Fruit fly (Drosophila melanogaster) whole organism, embryonic: ENCODE results near the gene hook.

Experiments
- Antp ChIP-seq: fragments of 200-800 bp; sonication (Bioruptor generic); optimal IDR thresholded peaks from 3 replicates; lab custom pipeline; 2016; ENCODE audit warnings: missing biosample characterization, missing genetic modification characterization
- Atf-2 ChIP-seq: fragments of 200-800 bp; sonication (Bioruptor generic); optimal IDR thresholded peaks from 2 replicates; lab custom pipeline; 2016; ENCODE audit warnings: missing biosample characterization, missing genetic modification characterization
- Blimp-1 ChIP-seq: fragments of 200-800 bp; sonication (Bioruptor generic); optimal IDR thresholded peaks from 3 replicates; lab custom pipeline; 2018; ENCODE audit warnings: missing biosample characterization, missing genetic modification characterization, mild to moderate bottlenecking, moderate library complexity, missing genetic modification reagents
- CG10274 ChIP-seq: fragments of 200-800 bp; sonication (Bioruptor generic); optimal IDR thresholded peaks from 3 replicates; lab custom pipeline; 2017; ENCODE audit warnings: missing biosample characterization, mild to moderate bottlenecking, missing genetic modification characterization
- CG11560 ChIP-seq: fragments of 200-800 bp; sonication (Bioruptor generic); IDR thresholded peaks from 3 replicates; pipeline ENCODE4 v1.3.6; 2022; ENCODE audit warnings: missing biosample characterization, missing genetic modification characterization
- CG17802 ChIP-seq: fragments of 200-800 bp; sonication (Bioruptor generic); optimal IDR thresholded peaks from 2 replicates; lab custom pipeline; 2018; ENCODE audit warnings: missing biosample characterization, mild to moderate bottlenecking, missing genetic modification characterization, moderate library complexity
- CG2889 ChIP-seq: fragments of 200-800 bp; sonication (Bioruptor generic); IDR thresholded peaks from 3 replicates; pipeline ENCODE4 v1.3.6; 2022; ENCODE audit warnings: missing biosample characterization, missing genetic modification characterization
- CG3281 ChIP-seq: fragments of 200-800 bp; sonication (Bioruptor generic); optimal IDR thresholded peaks from 3 replicates; lab custom pipeline; 2017; ENCODE audit warnings: missing biosample characterization, mild to moderate bottlenecking, missing genetic modification characterization
- CG6689 ChIP-seq: fragments of 200-800 bp; sonication (Bioruptor generic); IDR thresholded peaks from 2 replicates; pipeline ENCODE4 v1.3.6; 2022; ENCODE audit warnings: missing biosample characterization, missing genetic modification characterization
- CG7357 ChIP-seq: fragments of 200-800 bp; sonication (Bioruptor generic); IDR thresholded peaks from 3 replicates; pipeline ENCODE4 v1.3.6; 2022; ENCODE audit warnings: missing biosample characterization, missing genetic modification characterization
- CG8089 ChIP-seq: fragments of 200-800 bp; sonication (Bioruptor generic); optimal IDR thresholded peaks from 3 replicates; lab custom pipeline; 2016; ENCODE audit warnings: missing biosample characterization, missing genetic modification characterization
- CG8281 ChIP-seq: fragments of 200-800 bp; sonication (Bioruptor generic); optimal IDR thresholded peaks from 2 replicates; lab custom pipeline; 2018; ENCODE audit warnings: missing biosample characterization, mild to moderate bottlenecking, missing genetic modification characterization, moderate library complexity
- CG8478 ChIP-seq: fragments of >200 bp; optimal IDR thresholded peaks from 2 replicates; lab custom pipeline; 2018
- CG9609 ChIP-seq: fragments of 200-800 bp; sonication (Bioruptor generic); optimal IDR thresholded peaks from 3 replicates; lab custom pipeline; 2016; ENCODE audit warnings: missing biosample characterization, missing genetic modification characterization
- Dp ChIP-seq: fragments of 200-800 bp; sonication (Bioruptor generic); optimal IDR thresholded peaks from 2 replicates; lab custom pipeline; 2018; ENCODE audit warnings: missing biosample characterization, mild to moderate bottlenecking, missing genetic modification characterization, moderate library complexity
- Drgx ChIP-seq: fragments of 200-800 bp; sonication (Bioruptor generic); IDR thresholded peaks from 2 replicates; pipeline ENCODE4 v1.3.6; 2022; ENCODE audit warnings: missing biosample characterization, missing genetic modification characterization
- Ets65A ChIP-seq: fragments of 200-800 bp; sonication (Bioruptor generic); peaks from one replicate; lab custom pipeline; 2016; ENCODE audit warnings: missing biosample characterization, missing genetic modification characterization
- HHEX ChIP-seq: fragments of 200-800 bp; sonication (Bioruptor generic); optimal IDR thresholded peaks from 3 replicates; lab custom pipeline; 2017; ENCODE audit warnings: missing biosample characterization, mild to moderate bottlenecking, missing genetic modification characterization, missing genetic modification reagents
- HLH3B ChIP-seq: fragments of 200-800 bp; sonication (Bioruptor generic); IDR thresholded peaks from 2 replicates; pipeline ENCODE4 v1.3.6; 2022; ENCODE audit warnings: missing biosample characterization, missing genetic modification characterization
- HLH4C ChIP-seq: fragments of 200-800 bp; sonication (Bioruptor generic); IDR thresholded peaks from 3 replicates; pipeline ENCODE4 v1.3.6; 2022; ENCODE audit warnings: missing biosample characterization, missing genetic modification characterization; ENCODE audit not compliant: partially characterized antibody
- Hr3 ChIP-seq: fragments of 200-800 bp; sonication (Bioruptor generic); optimal IDR thresholded peaks from 3 replicates; lab custom pipeline; 2016; ENCODE audit warnings: missing biosample characterization, missing genetic modification characterization
- Lim3 ChIP-seq: fragments of 200-800 bp; sonication (Bioruptor generic); IDR thresholded peaks from 2 replicates; pipeline ENCODE4 v1.3.6; 2022; ENCODE audit warnings: missing biosample characterization, missing genetic modification characterization
- MTF-1 ChIP-seq: fragments of 200-800 bp; sonication (Bioruptor generic); optimal IDR thresholded peaks from 2 replicates; lab custom pipeline; 2018; ENCODE audit warnings: missing biosample characterization, mild to moderate bottlenecking, missing genetic modification characterization, borderline replicate concordance
- Mad ChIP-seq: fragments of 200-800 bp; sonication (Bioruptor generic); optimal IDR thresholded peaks from 2 replicates; lab custom pipeline; 2016; ENCODE audit warnings: missing biosample characterization, missing genetic modification characterization
- Max ChIP-seq: fragments of 200-800 bp; sonication (Bioruptor generic); optimal IDR thresholded peaks from 2 replicates; lab custom pipeline; 2016; ENCODE audit warnings: missing biosample characterization, mild to moderate bottlenecking, missing genetic modification characterization
- NC2α ChIP-seq: fragments of 200-800 bp; sonication (Bioruptor generic); optimal IDR thresholded peaks from 2 replicates; lab custom pipeline; 2016; ENCODE audit warnings: missing biosample characterization, missing genetic modification characterization
- NK7.1 ChIP-seq: fragments of 200-800 bp; sonication (Bioruptor generic); optimal IDR thresholded peaks from 3 replicates; lab custom pipeline; 2016; ENCODE audit warnings: missing biosample characterization, missing genetic modification characterization
- Nf-YC ChIP-seq: fragments of 200-800 bp; optimal IDR thresholded peaks from 3 replicates; lab custom pipeline; 2019; ENCODE audit warnings: missing biosample characterization, mild to moderate bottlenecking, missing genetic modification characterization, moderate library complexity
- NfI ChIP-seq: fragments of 200-800 bp; sonication (Bioruptor generic); optimal IDR thresholded peaks from 3 replicates; lab custom pipeline; 2018; ENCODE audit warnings: missing biosample characterization, mild to moderate bottlenecking, missing genetic modification characterization, moderate library complexity
- Sry-δ ChIP-seq: fragments of 200-800 bp; sonication (Bioruptor generic); optimal IDR thresholded peaks from 2 replicates; lab custom pipeline; 2016; ENCODE audit warnings: missing biosample characterization, missing genetic modification characterization
- YL-1 ChIP-seq: fragments of 200-800 bp; sonication (Bioruptor generic); optimal IDR thresholded peaks from 3 replicates; lab custom pipeline; 2017; ENCODE audit warnings: missing biosample characterization, mild to moderate bottlenecking, missing genetic modification characterization
- btn ChIP-seq: fragments of 200-800 bp; sonication (Bioruptor generic); optimal IDR thresholded peaks from 2 replicates; lab custom pipeline; 2016; ENCODE audit warnings: missing biosample characterization, missing genetic modification characterization
- chn ChIP-seq: fragments of 200-800 bp; sonication (Bioruptor generic); optimal IDR thresholded peaks from 2 replicates; lab custom pipeline; 2016; ENCODE audit warnings: missing biosample characterization, missing genetic modification characterization
- dan ChIP-seq: fragments of 200-800 bp; sonication (Bioruptor generic); IDR thresholded peaks from 2 replicates; pipeline ENCODE4 v1.3.6; 2022; ENCODE audit warnings: missing biosample characterization, missing genetic modification characterization
- esg ChIP-seq: fragments of 200-800 bp; sonication (Bioruptor generic); conservative IDR thresholded peaks from 2 replicates; pipeline ENCODE4 v1.3.6; 2022; ENCODE audit warnings: missing biosample characterization, missing genetic modification characterization
- eyg ChIP-seq: fragments of 200-800 bp; sonication (Bioruptor generic); optimal IDR thresholded peaks from 3 replicates; lab custom pipeline; 2016; ENCODE audit warnings: missing biosample characterization, missing genetic modification characterization
- fd96Cb ChIP-seq: fragments of 200-800 bp; sonication (Bioruptor generic); optimal IDR thresholded peaks from 2 replicates; lab custom pipeline; 2018; ENCODE audit warnings: missing biosample characterization, mild to moderate bottlenecking, missing genetic modification characterization, moderate library complexity
- fu2 ChIP-seq: fragments of 200-800 bp; sonication (Bioruptor generic); optimal IDR thresholded peaks from 2 replicates; lab custom pipeline; 2016; ENCODE audit warnings: missing biosample characterization, missing genetic modification characterization
- hb ChIP-seq: fragments of 200-800 bp; sonication (Bioruptor generic); IDR thresholded peaks from 3 replicates; pipeline ENCODE4 v1.3.6; 2022; ENCODE audit warnings: missing biosample characterization, missing genetic modification characterization; ENCODE audit not compliant: partially characterized antibody
- her ChIP-seq: fragments of 200-800 bp; sonication (Bioruptor generic); optimal IDR thresholded peaks from 2 replicates; lab custom pipeline; 2016; ENCODE audit warnings: missing biosample characterization, missing genetic modification characterization
- klu ChIP-seq: fragments of 200-800 bp; sonication (Bioruptor generic); IDR thresholded peaks from 2 replicates; pipeline ENCODE4 v1.3.6; 2022; ENCODE audit warnings: missing biosample characterization, missing genetic modification characterization
- lab ChIP-seq: fragments of 200-800 bp; sonication (Bioruptor generic); optimal IDR thresholded peaks from 3 replicates; lab custom pipeline; 2017; ENCODE audit warnings: missing biosample characterization, missing genetic modification characterization, mild to moderate bottlenecking, moderate library complexity, missing genetic modification reagents
- mld ChIP-seq: fragments of 200-800 bp; sonication (Bioruptor generic); IDR thresholded peaks from 3 replicates; pipeline ENCODE4 v1.3.6; 2022; ENCODE audit warnings: missing biosample characterization, missing genetic modification characterization; ENCODE audit not compliant: partially characterized antibody
- onecut ChIP-seq: fragments of 200-800 bp; sonication (Bioruptor generic); IDR thresholded peaks from 2 replicates; pipeline ENCODE4 v1.3.6; 2022; ENCODE audit warnings: missing biosample characterization, missing genetic modification characterization
- pita ChIP-seq: fragments of 200-800 bp; sonication (Bioruptor generic); optimal IDR thresholded peaks from 2 replicates; lab custom pipeline; 2017; ENCODE audit warnings: missing biosample characterization, mild to moderate bottlenecking, missing genetic modification characterization
- sens-2 ChIP-seq: fragments of 200-800 bp; sonication (Bioruptor generic); IDR thresholded peaks from 2 replicates; pipeline ENCODE4 v1.3.6; 2022; ENCODE audit warnings: missing biosample characterization, missing genetic modification characterization
- tll ChIP-seq, 2 experiments: fragments of 200-800 bp in 1 of 2; fragments of >200 bp in 1 of 2; sonication (Bioruptor generic) in 1 of 2; optimal IDR thresholded peaks; 2 replicates each; lab custom pipeline; 2017 to 2019; ENCODE audit warnings: missing biosample characterization in 2 of 2, missing genetic modification characterization in 2 of 2, mild to moderate bottlenecking in 1 of 2, moderate library complexity in 1 of 2
- toy ChIP-seq: fragments of 200-800 bp; sonication (Bioruptor generic); IDR thresholded peaks from 2 replicates; pipeline ENCODE4 v1.3.6; 2022; ENCODE audit warnings: missing biosample characterization, missing genetic modification characterization
- trh ChIP-seq: fragments of 200-800 bp; sonication (Bioruptor generic); optimal IDR thresholded peaks from 2 replicates; lab custom pipeline; 2016; ENCODE audit warnings: missing biosample characterization, missing genetic modification characterization

Gene hook

dm6 chr2L:19021278-19022220 lies 11.7 kb downstream of the hook start (continued):
- TF ChIP-seq tll (GFP tag; optimal IDR thresholded peaks at IDR 0.05; lab: Kevin White, UChicago) (no peak), CG8089 (GFP tag; lab: Kevin White, UChicago) (peak; percentile 13), CG3281 (GFP tag; lab: Kevin White, UChicago) (peak; percentile 73), Blimp-1 (GFP tag; lab: Kevin White, UChicago) (peak; percentile 65), CG9609 (GFP tag; lab: Kevin White, UChicago) (no peak), MTF-1 (GFP tag; lab: Kevin White, UChicago) (no peak), esg (GFP tag; lab: Robert Waterston, UW) (peak; percentile 74), Nf-YC (peak; percentile 71), CG11560 (0 out of 3 replicates have a peak, but pooled peaks have one; percentile 12), CG6689 (peak; percentile 71), Dp (GFP tag; lab: Kevin White, UChicago) (no peak), her (GFP tag; lab: Kevin White, UChicago) (no peak), CG8281 (tag; lab: Kevin White, UChicago) (peak; percentile 39), Lim3 (no peak), fd96Cb (tag; lab: Kevin White, UChicago) (peak; percentile 73), dan (GFP tag; lab: Robert Waterston, UW) (no peak), CG8478 (lab: Kevin White, UChicago) (no peak), HLH3B (GFP tag; lab: Robert Waterston, UW) (peak; percentile 58; the same call in 1 of the 2 replicates), sens-2 (GFP tag; lab: Robert Waterston, UW) (peak; percentile 22; the same call in 1 of the 2 replicates), CG2889 (GFP tag; lab: Robert Waterston, UW) (peak; percentile 38; the same call in 1 of the 3 replicates), chn (GFP tag; lab: Kevin White, UChicago) (peak; percentile 49), toy (GFP tag; lab: Robert Waterston, UW) (no peak), onecut (GFP tag; lab: Robert Waterston, UW) (peak; percentile 55), btn (no peak), trh (GFP tag; lab: Kevin White, UChicago) (no peak), CG10274 (GFP tag; lab: Kevin White, UChicago) (peak; percentile 11), Ets65A (GFP tag; lab: Kevin White, UChicago) (no peak), pita (no peak), klu (peak; percentile 66; the same call in 1 of the 2 replicates), Antp (peak; percentile 42), NK7.1 (GFP tag; lab: Kevin White, UChicago) (no peak), lab (GFP tag; lab: Kevin White, UChicago) (peak; percentile 83), fu2 (peak; percentile 4), Hr3 (peak; percentile 68), mld (GFP tag; lab: Robert Waterston, UW) (no peak), hb (GFP tag; lab: Robert Waterston, UW) (no peak), NfI (GFP tag; lab: Kevin White, UChicago) (peak; percentile 83), Mad (GFP tag; lab: Kevin White, UChicago) (peak; percentile 25), Atf-2 (GFP tag; lab: Kevin White, UChicago) (peak; percentile 1), YL-1 (GFP tag; lab: Kevin White, UChicago) (peak; percentile 8), CG17802 (tag; lab: Kevin White, UChicago) (peak; percentile 16), NC2α (GFP tag; lab: Kevin White, UChicago) (no peak), Drgx (no peak), Max (peak; percentile 60), eyg (no peak), CG7357 (GFP tag; lab: Robert Waterston, UW) (peak; percentile 39; the same call in 1 of the 3 replicates), Sry-δ (GFP tag; lab: Kevin White, UChicago) (no peak), HLH4C (GFP tag; lab: Robert Waterston, UW) (no peak), HHEX (GFP tag; lab: Kevin White, UChicago) (peak; percentile 71)
